Worm (Caenorhabditis elegans) whole organism, young adult: ENCODE results near the gene F01G4.6.

Experiments used
- B0019.2 ChIP-seq: fragments of 200-800 bp; sonication (Bioruptor generic); conservative IDR thresholded peaks from 2 replicates; pipeline ENCODE4 v1.3.6; 2022; ENCODE audit warnings: missing genetic modification reagents, missing genetic modification characterization, missing compliant biosample characterization
- B0035.1 ChIP-seq: sonication (generic microtip); optimal IDR thresholded peaks from 2 replicates; lab custom pipeline; 2016; ENCODE audit warnings: missing genetic modification characterization, mild to moderate bottlenecking, missing compliant biosample characterization, missing genotype, missing genetic modification reagents
- B0261.1 ChIP-seq: sonication (generic microtip); optimal IDR thresholded peaks from 2 replicates; lab custom pipeline; 2016; ENCODE audit warnings: mild to moderate bottlenecking, missing genetic modification characterization, moderate library complexity, missing compliant biosample characterization
- C06A6.2 ChIP-seq: fragments of 200-800 bp; sonication (Bioruptor generic); conservative IDR thresholded peaks from 2 replicates; pipeline ENCODE4 v1.3.6; 2022; ENCODE audit warnings: missing genetic modification characterization, missing compliant biosample characterization
- C17E4.6 ChIP-seq: fragments of 200-800 bp; sonication (Bioruptor generic); IDR thresholded peaks from 2 replicates; pipeline ENCODE4 v1.3.6; 2022; ENCODE audit warnings: missing genetic modification reagents, missing genetic modification characterization, missing compliant biosample characterization
- F10E7.11 ChIP-seq: sonication (generic microtip); optimal IDR thresholded peaks from 2 replicates; lab custom pipeline; 2017; ENCODE audit warnings: mild to moderate bottlenecking, missing genetic modification characterization, moderate library complexity, missing compliant biosample characterization
- F33H1.4 ChIP-seq: fragments of 200-800 bp; sonication (Bioruptor generic); IDR thresholded peaks from 2 replicates; pipeline ENCODE4 v1.3.6; 2022; ENCODE audit warnings: missing genetic modification reagents, missing genetic modification characterization, missing compliant biosample characterization
- F39B2.1 ChIP-seq: fragments of 200-800 bp; sonication (Bioruptor generic); IDR thresholded peaks from 2 replicates; pipeline ENCODE4 v1.3.6; 2022; ENCODE audit warnings: missing genetic modification reagents, missing genetic modification characterization, missing compliant biosample characterization
- K11D2.4 ChIP-seq: fragments of 200-800 bp; sonication (Bioruptor generic); IDR thresholded peaks from 2 replicates; pipeline ENCODE4 v1.3.6; 2022; ENCODE audit warnings: missing genetic modification reagents, missing genetic modification characterization, missing compliant biosample characterization
- T26A5.8 ChIP-seq: sonication (generic microtip); optimal IDR thresholded peaks from 2 replicates; lab custom pipeline; 2016; ENCODE audit warnings: missing genetic modification characterization, missing compliant biosample characterization
- Y67H2A.10 ChIP-seq: fragments of 200-800 bp; sonication (Bioruptor generic); conservative IDR thresholded peaks from 2 replicates; pipeline ENCODE4 v1.3.6; 2022; ENCODE audit warnings: missing genetic modification reagents, missing genetic modification characterization, missing compliant biosample characterization
- Y95B8A.8 ChIP-seq: fragments of 200-800 bp; sonication (Bioruptor generic); IDR thresholded peaks from 2 replicates; pipeline ENCODE4 v1.3.6; 2022; ENCODE audit warnings: missing genetic modification reagents, missing genetic modification characterization, missing compliant biosample characterization
- akir-1 ChIP-seq: fragments of 200-800 bp; sonication (Bioruptor generic); optimal IDR thresholded peaks from 2 replicates; lab custom pipeline; 2018; ENCODE audit warnings: mild to moderate bottlenecking, missing genetic modification characterization, moderate library complexity, missing compliant biosample characterization
- ama-1 ChIP-seq, 3 experiments: fragments of 150-350 bp in 1 of 3; sonication (generic microtip) in 2 of 3; optimal IDR thresholded peaks; 2 replicates each; lab custom pipeline; 2014 to 2018; ENCODE audit warnings: missing biosample characterization in 2 of 3, missing genetic modification characterization in 2 of 3, missing genetic modification reagents in 2 of 3
- attf-5 ChIP-seq: fragments of 200-800 bp; sonication (Bioruptor generic); optimal IDR thresholded peaks from 2 replicates; lab custom pipeline; 2018; ENCODE audit warnings: mild to moderate bottlenecking, missing genetic modification characterization, missing compliant biosample characterization
- bed-2 ChIP-seq: fragments of 200-800 bp; sonication (Bioruptor generic); IDR thresholded peaks from 2 replicates; pipeline ENCODE4 v1.3.6; 2022; ENCODE audit warnings: missing genetic modification reagents, missing genetic modification characterization, missing compliant biosample characterization
- ccch-3 ChIP-seq: fragments of 200-800 bp; sonication (Bioruptor generic); optimal IDR thresholded peaks from 2 replicates; lab custom pipeline; 2018; ENCODE audit warnings: mild to moderate bottlenecking, missing genetic modification characterization, missing compliant biosample characterization
- cebp-1 ChIP-seq, 2 experiments: fragments of 200-800 bp in 1 of 2; sonication (Bioruptor generic) in 1 of 2; sonication (generic microtip) in 1 of 2; IDR thresholded peaks in 1 of 2; optimal IDR thresholded peaks in 1 of 2; 2 replicates each; pipeline versions ENCODE4 v1.3.6 to Lab custom; 2017 to 2022; ENCODE audit warnings: missing compliant biosample characterization in 2 of 2, missing genetic modification characterization in 2 of 2, mild to moderate bottlenecking in 1 of 2, missing genetic modification reagents in 1 of 2, moderate library complexity in 1 of 2
- ceh-100 ChIP-seq: fragments of 200-800 bp; sonication (Bioruptor generic); IDR thresholded peaks from 2 replicates; pipeline ENCODE4 v1.3.6; 2022; ENCODE audit warnings: missing genetic modification reagents, missing genetic modification characterization, missing compliant biosample characterization
- ceh-91 ChIP-seq: fragments of 200-800 bp; sonication (Bioruptor generic); IDR thresholded peaks from 2 replicates; pipeline ENCODE4 v1.3.6; 2022; ENCODE audit warnings: missing genetic modification reagents, missing genetic modification characterization, missing compliant biosample characterization
- chd-7 ChIP-seq: sonication (generic microtip); optimal IDR thresholded peaks from 2 replicates; lab custom pipeline; 2016; ENCODE audit warnings: mild to moderate bottlenecking, missing genetic modification characterization, moderate library complexity, missing compliant biosample characterization
- dox-1 ChIP-seq: fragments of 200-800 bp; sonication (Bioruptor generic); IDR thresholded peaks from 2 replicates; pipeline ENCODE4 v1.3.6; 2022; ENCODE audit warnings: missing genetic modification reagents, missing genetic modification characterization, missing compliant biosample characterization
- dpff-1 ChIP-seq: sonication (generic microtip); optimal IDR thresholded peaks from 2 replicates; lab custom pipeline; 2017; ENCODE audit warnings: mild to moderate bottlenecking, missing genetic modification characterization, missing compliant biosample characterization
- efl-1 ChIP-seq: fragments of 150-350 bp; optimal IDR thresholded peaks from 2 replicates; lab custom pipeline; 2014; ENCODE audit warnings: missing biosample characterization, missing genetic modification reagents, missing genetic modification characterization
- egl-18 ChIP-seq: fragments of 200-800 bp; sonication (Bioruptor generic); IDR thresholded peaks from 2 replicates; pipeline ENCODE4 v1.3.6; 2022; ENCODE audit warnings: missing genetic modification reagents, missing genetic modification characterization, missing compliant biosample characterization
- egl-44 ChIP-seq: fragments of 200-800 bp; sonication (Bioruptor generic); IDR thresholded peaks from 2 replicates; pipeline ENCODE4 v1.3.6; 2022; ENCODE audit warnings: missing genetic modification reagents, missing genetic modification characterization, missing compliant biosample characterization
- hlh-26 ChIP-seq: fragments of 200-800 bp; sonication (Bioruptor generic); conservative IDR thresholded peaks from 2 replicates; pipeline ENCODE4 v1.3.6; 2022; ENCODE audit warnings: missing genetic modification reagents, missing genetic modification characterization, missing compliant biosample characterization
- hmg-20 ChIP-seq: fragments of 200-800 bp; sonication (Bioruptor generic); IDR thresholded peaks from 2 replicates; pipeline ENCODE4 v1.3.6; 2022; ENCODE audit warnings: missing genetic modification reagents, missing genetic modification characterization, missing compliant biosample characterization
- lin-26 ChIP-seq: fragments of 200-800 bp; sonication (Bioruptor generic); IDR thresholded peaks from 2 replicates; pipeline ENCODE4 v1.3.6; 2022; ENCODE audit warnings: missing genetic modification reagents, missing genetic modification characterization, missing compliant biosample characterization
- lin-35 ChIP-seq, 3 experiments: fragments of 150-350 bp in 2 of 3; sonication (generic microtip) in 1 of 3; optimal IDR thresholded peaks; 2 replicates each; lab custom pipeline; 2014 to 2018; ENCODE audit warnings: missing biosample characterization in 3 of 3, missing genetic modification characterization in 3 of 3, missing genetic modification reagents in 3 of 3
- lin-40 ChIP-seq: sonication (generic microtip); optimal IDR thresholded peaks from 2 replicates; lab custom pipeline; 2016; ENCODE audit warnings: missing genetic modification characterization, mild to moderate bottlenecking, missing compliant biosample characterization, missing genotype, missing genetic modification reagents
- lin-54 ChIP-seq: fragments of 200-800 bp; sonication (Bioruptor generic); optimal IDR thresholded peaks from 2 replicates; lab custom pipeline; 2018; ENCODE audit warnings: mild to moderate bottlenecking, missing genetic modification characterization, missing compliant biosample characterization
- lsl-1 ChIP-seq: fragments of 200-800 bp; sonication (Bioruptor generic); optimal IDR thresholded peaks from 2 replicates; lab custom pipeline; 2018; ENCODE audit warnings: mild to moderate bottlenecking, missing genetic modification characterization, moderate library complexity, missing compliant biosample characterization
- madf-3 ChIP-seq: fragments of 200-800 bp; sonication (Bioruptor generic); IDR thresholded peaks from 2 replicates; pipeline ENCODE4 v1.3.6; 2022; ENCODE audit warnings: missing genetic modification reagents, missing genetic modification characterization, missing compliant biosample characterization
- nfya-1 ChIP-seq: sonication (generic microtip); optimal IDR thresholded peaks from 2 replicates; lab custom pipeline; 2017; ENCODE audit warnings: antibody characterized with exemption, missing compliant biosample characterization, missing genetic modification characterization, borderline replicate concordance; ENCODE audit not compliant: insufficient read depth
- nfya-2 ChIP-seq: fragments of 200-800 bp; sonication (Bioruptor generic); IDR thresholded peaks from 2 replicates; pipeline ENCODE4 v1.3.6; 2022; ENCODE audit warnings: missing genetic modification reagents, missing genetic modification characterization, missing compliant biosample characterization
- nhr-120 ChIP-seq: fragments of 200-800 bp; sonication (Bioruptor generic); IDR thresholded peaks from 2 replicates; pipeline ENCODE4 v1.3.6; 2022; ENCODE audit warnings: missing genetic modification characterization, missing compliant biosample characterization
- nhr-179 ChIP-seq: sonication (generic microtip); optimal IDR thresholded peaks from 2 replicates; lab custom pipeline; 2016; ENCODE audit warnings: mild to moderate bottlenecking, missing genetic modification characterization, missing compliant biosample characterization
- nhr-80 ChIP-seq: sonication (generic microtip); optimal IDR thresholded peaks from 2 replicates; lab custom pipeline; 2016; ENCODE audit warnings: missing genetic modification characterization, missing compliant biosample characterization
- pha-4 ChIP-seq: fragments of 150-350 bp; sonication (generic microtip); optimal IDR thresholded peaks from 2 replicates; lab custom pipeline; 2014; ENCODE audit warnings: missing biosample characterization, missing genetic modification reagents, missing genetic modification characterization
- sea-2 ChIP-seq: fragments of 200-800 bp; sonication (Bioruptor generic); IDR thresholded peaks from 2 replicates; pipeline ENCODE4 v1.3.6; 2022; ENCODE audit warnings: missing genetic modification characterization, missing compliant biosample characterization
- sptf-2 ChIP-seq: fragments of 200-800 bp; sonication (Bioruptor generic); optimal IDR thresholded peaks from 2 replicates; lab custom pipeline; 2018; ENCODE audit warnings: mild to moderate bottlenecking, missing genetic modification characterization, missing compliant biosample characterization
- tbx-9 ChIP-seq: sonication (generic microtip); optimal IDR thresholded peaks from 2 replicates; lab custom pipeline; 2016; ENCODE audit warnings: borderline replicate concordance, missing genetic modification characterization, inconsistent platforms, missing compliant biosample characterization
- ztf-18 ChIP-seq: sonication (generic microtip); optimal IDR thresholded peaks from 2 replicates; lab custom pipeline; 2016; ENCODE audit warnings: missing genotype, mild to moderate bottlenecking, missing genetic modification characterization, missing compliant biosample characterization
- ztf-26 ChIP-seq: sonication (generic microtip); optimal IDR thresholded peaks from 2 replicates; lab custom pipeline; 2017; ENCODE audit warnings: missing genetic modification characterization, missing compliant biosample characterization

Gene F01G4.6

ce11 chrIV:11143228-11143444 is 6.2 kb downstream of the F01G4.6 start, which contains the start of gene F01G4.4:
Gene F01G4.4 (plus strand): TSS chrIV:11143345.
- TF ChIP-seq F10E7.11 (tag; lab: Kevin White, UChicago): no peak
- TF ChIP-seq B0035.1 (tag; lab: Kevin White, UChicago): no peak
- no peak for TF ChIP-seq ceh-91 (GFP tag; lab: Robert Waterston, UW)
- TF ChIP-seq egl-18 (GFP tag; lab: Robert Waterston, UW): no peak
- no peak for TF ChIP-seq ceh-100 (GFP tag; lab: Robert Waterston, UW)

DNA sequence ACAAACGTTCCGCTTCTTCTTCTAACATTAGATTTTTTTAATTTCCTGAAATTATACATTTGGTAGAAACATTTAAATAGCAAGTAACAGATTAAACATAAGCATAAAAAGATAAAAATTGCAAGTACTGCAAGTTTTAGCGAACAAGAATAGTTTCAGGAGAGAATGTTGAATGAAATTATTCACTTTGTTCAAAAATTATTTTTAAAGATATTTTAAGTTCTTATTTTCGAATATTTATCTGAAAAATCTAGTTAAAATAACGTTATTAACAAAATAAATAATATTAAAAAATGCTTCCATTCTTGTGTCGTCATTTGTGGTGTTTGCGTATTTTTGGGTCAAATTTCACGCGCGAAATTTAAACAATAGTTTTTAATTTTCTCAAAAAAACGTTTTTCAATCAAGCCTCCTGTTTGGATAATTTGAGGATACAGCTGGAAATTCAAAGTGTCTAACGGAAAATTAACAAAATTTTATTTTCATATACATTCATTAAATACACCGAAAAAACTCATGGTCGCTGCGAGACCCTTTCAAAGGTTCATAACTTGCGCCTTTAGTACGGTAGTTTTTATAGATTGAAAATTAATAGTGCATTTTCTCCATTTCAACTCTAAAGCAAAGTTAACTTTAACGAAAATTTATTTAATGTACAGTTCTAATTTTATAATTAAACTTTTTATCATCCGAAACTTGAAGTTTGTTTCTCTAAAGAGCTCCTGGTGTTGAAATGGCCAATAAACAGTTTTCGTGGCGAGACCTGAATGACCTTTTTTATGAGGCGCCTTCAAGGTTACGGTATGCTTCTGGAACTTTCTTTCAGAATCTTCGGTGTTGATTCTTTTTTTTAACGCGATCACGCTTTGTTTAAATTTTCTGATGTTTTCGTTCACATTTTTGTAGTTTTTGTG is 6.7 kb downstream of the F01G4.6 start, which contains the start of gene skih-2:
skih-2 (minus strand) TSS at position 51 of the 914 bp plus-strand sequence.
- no peak for TF ChIP-seq tbx-9 (tag; lab: Kevin White, UChicago)
- no peak for TF ChIP-seq bed-2 (GFP tag; lab: Robert Waterston, UW)
- no peak for TF ChIP-seq hmg-20 (GFP tag; lab: Robert Waterston, UW)
- no peak for TF ChIP-seq dpff-1 (tag; lab: Kevin White, UChicago)
- TF ChIP-seq hlh-26 (GFP tag; lab: Robert Waterston, UW): no peak
- TF ChIP-seq nfya-2: no peak
- TF ChIP-seq dox-1 (GFP tag; lab: Robert Waterston, UW): no peak
- TF ChIP-seq Y95B8A.8 (GFP tag; lab: Robert Waterston, UW): no peak
- no peak for TF ChIP-seq nhr-120 (GFP tag; lab: Robert Waterston, UW)
- no peak for TF ChIP-seq nfya-1 (tag; lab: Kevin White, UChicago)
- no peak for TF ChIP-seq ztf-18 (tag; lab: Kevin White, UChicago)
- TF ChIP-seq nhr-179 (tag; lab: Kevin White, UChicago): no peak
- TF ChIP-seq C06A6.2 (GFP tag; lab: Robert Waterston, UW): no peak
- TF ChIP-seq K11D2.4 (GFP tag; lab: Robert Waterston, UW): no peak
- TF ChIP-seq C17E4.6 (GFP tag; lab: Robert Waterston, UW): no peak
- no peak for TF ChIP-seq madf-3
- no peak for TF ChIP-seq pha-4 (tag; lab: Kevin White, UChicago)
- TF ChIP-seq efl-1 (GFP tag; lab: Kevin White, UChicago): peak; percentile 72
- TF ChIP-seq F33H1.4 (GFP tag; lab: Robert Waterston, UW): peak; percentile 89
- TF ChIP-seq ceh-91 (GFP tag; lab: Robert Waterston, UW): peak; percentile 73
- TF ChIP-seq chd-7: no peak
- TF ChIP-seq lin-40 (tag; lab: Kevin White, UChicago): no peak
- no peak for TF ChIP-seq B0019.2
- TF ChIP-seq lin-35 (GFP tag; optimal IDR thresholded peaks at IDR 0.05; lab: Kevin White, UChicago): peak in 1 of 3 experiments; percentile 81
- peak; percentile 93 for TF ChIP-seq lsl-1 (GFP tag; lab: Kevin White, UChicago)
- TF ChIP-seq lin-54 (GFP tag; lab: Kevin White, UChicago): peak; percentile 75
- TF ChIP-seq ccch-3 (GFP tag; lab: Kevin White, UChicago): no peak
- no peak for TF ChIP-seq egl-44
- no peak for TF ChIP-seq F39B2.1 (GFP tag; lab: Robert Waterston, UW)
- TF ChIP-seq cebp-1 (GFP tag; IDR thresholded peaks at IDR 0.05; lab: Robert Waterston, UW): no peak
- TF ChIP-seq cebp-1 (tag; optimal IDR thresholded peaks at IDR 0.05; lab: Kevin White, UChicago): no peak
- no peak for TF ChIP-seq attf-5 (GFP tag; lab: Kevin White, UChicago)
- TF ChIP-seq B0261.1 (tag; lab: Kevin White, UChicago): no peak
- TF ChIP-seq ama-1 (optimal IDR thresholded peaks at IDR 0.05; lab: Kevin White, UChicago): no peak
- TF ChIP-seq ama-1 (GFP tag; optimal IDR thresholded peaks at IDR 0.05; lab: Kevin White, UChicago): no peak
- TF ChIP-seq sea-2 (GFP tag; lab: Robert Waterston, UW): no peak
- TF ChIP-seq akir-1: no peak
- TF ChIP-seq T26A5.8: no peak
- no peak for TF ChIP-seq nhr-80 (tag; lab: Kevin White, UChicago)
- TF ChIP-seq Y67H2A.10: no peak
- TF ChIP-seq ztf-26 (tag; lab: Kevin White, UChicago): no peak
- no peak for TF ChIP-seq sptf-2
- TF ChIP-seq lin-26 (GFP tag; lab: Robert Waterston, UW): no peak
